Fruit fly (Drosophila melanogaster) Kc167 (cell line): Measurements from ENCODE around the gene RhoGAP18B.

Source experiments
- Myc ChIP-seq: fragments of >200 bp; optimal IDR thresholded peaks from 2 replicates; lab custom pipeline; 2017; ENCODE audit warnings: missing external identifiers
- Sin3A ChIP-seq: fragments of >200 bp; optimal IDR thresholded peaks from 2 replicates; lab custom pipeline; 2018; ENCODE audit warnings: missing external identifiers
- h ChIP-seq: fragments of >200 bp; optimal IDR thresholded peaks from 3 replicates; lab custom pipeline; 2018; ENCODE audit warnings: missing external identifiers
- insv ChIP-seq: fragments of >200 bp; optimal IDR thresholded peaks from 3 replicates; lab custom pipeline; 2018; ENCODE audit warnings: missing external identifiers
- psq ChIP-seq: fragments of >200 bp; optimal IDR thresholded peaks from 2 replicates; lab custom pipeline; 2017; ENCODE audit warnings: missing external identifiers
- ttk ChIP-seq: sonication (Bioruptor generic); optimal IDR thresholded peaks from 2 replicates; lab custom pipeline; 2017; ENCODE audit warnings: missing external identifiers

The RhoGAP18B gene

dm6 chrX:19167032-19167568, at the start of gene RhoGAP18B:
RhoGAP18B (minus strand) TSS chrX:19167082.
- TF ChIP-seq psq (lab: Kevin White, UChicago) (no peak), Sin3A (no peak)

dm6 chrX:19216671-19217070, 49.8 kb upstream of the RhoGAP18B start:
- TF ChIP-seq Myc (no peak), ttk (no peak), psq (lab: Kevin White, UChicago) (no peak), Sin3A (no peak), h (lab: Kevin White, UChicago) (no peak), insv (lab: Kevin White, UChicago) (no peak)

dm6 chrX:19215215-19215614, 48.3 kb upstream of the RhoGAP18B start, which contains the start of gene Muc18B:
Muc18B (plus strand) TSS chrX:19215515.
- TF ChIP-seq psq (lab: Kevin White, UChicago) (no peak), h (lab: Kevin White, UChicago) (no peak), Sin3A (no peak), Myc (no peak), insv (lab: Kevin White, UChicago) (no peak), ttk (no peak)

dm6 chrX:19212954-19213353, 46.1 kb upstream of the RhoGAP18B start, which contains the start of gene Mur18B:
Mur18B (plus strand) TSS chrX:19213254.
- TF ChIP-seq psq (lab: Kevin White, UChicago) (no peak), insv (lab: Kevin White, UChicago) (no peak)

- TF ChIP-seq ttk (no peak), h (lab: Kevin White, UChicago) (no peak)
Observed at dm6 chrX:19211982-19212381, 45.1 kb upstream of the RhoGAP18B start, which contains the start of gene CG14195. CG14195 (minus strand) TSS chrX:19212082.

- TF ChIP-seq ttk (no peak), Myc (no peak), h (lab: Kevin White, UChicago) (no peak), insv (lab: Kevin White, UChicago) (no peak), Sin3A (no peak), psq (lab: Kevin White, UChicago) (no peak)
Observed at dm6 chrX:19208014-19208413, 41.1 kb upstream of the RhoGAP18B start, which contains the start of gene Ulp1. Ulp1 (minus strand) TSS chrX:19208187.

dm6 chrX:19201630-19202029, 34.7 kb upstream of the RhoGAP18B start, which contains the start of gene CG7990:
CG7990 (minus strand) TSS chrX:19201979.
- TF ChIP-seq h (lab: Kevin White, UChicago): no peak

- TF ChIP-seq h (lab: Kevin White, UChicago): no peak
- no peak for TF ChIP-seq ttk
- no peak for TF ChIP-seq insv (lab: Kevin White, UChicago)
- no peak for TF ChIP-seq psq (lab: Kevin White, UChicago)
- no peak for TF ChIP-seq Sin3A
- TF ChIP-seq Myc: no peak
Observed at dm6 chrX:19193336-19193735, 26.5 kb upstream of the RhoGAP18B start, which contains the start of the genes CG7914 and CG14194. CG7914 (minus strand) TSS chrX:19193448. CG14194 (plus strand) TSS chrX:19193555.

dm6 chrX:19191597-19191996, 24.7 kb upstream of the RhoGAP18B start:
- TF ChIP-seq psq (lab: Kevin White, UChicago) (no peak), Sin3A (no peak), Myc (no peak), ttk (no peak), insv (lab: Kevin White, UChicago) (no peak), h (lab: Kevin White, UChicago) (no peak)

dm6 chrX:19191050-19191449, 24.2 kb upstream of the RhoGAP18B start:
- no peak for TF ChIP-seq ttk
- TF ChIP-seq Sin3A: no peak
- no peak for TF ChIP-seq Myc
- TF ChIP-seq psq (lab: Kevin White, UChicago): no peak
- TF ChIP-seq insv (lab: Kevin White, UChicago): no peak

dm6 chrX:19189903-19190302, 23.0 kb upstream of the RhoGAP18B start, which contains the start of gene HP1D3csd:
HP1D3csd (plus strand) TSS chrX:19190214.
- TF ChIP-seq h (lab: Kevin White, UChicago) (no peak), Myc (no peak), Sin3A (no peak), psq (lab: Kevin White, UChicago) (no peak), ttk (no peak), insv (lab: Kevin White, UChicago) (no peak)

dm6 chrX:19187624-19188085, 20.8 kb upstream of the RhoGAP18B start, which contains the start of gene Mec2:
Mec2 (plus strand) TSS chrX:19188035.
- TF ChIP-seq insv (lab: Kevin White, UChicago) (no peak), h (lab: Kevin White, UChicago) (no peak), Sin3A (no peak), ttk (no peak), Myc (no peak), psq (lab: Kevin White, UChicago) (no peak)

dm6 chrX:19183121-19183520, 16.2 kb upstream of the RhoGAP18B start, which contains the start of gene CG33253:
CG33253 (plus strand) TSS chrX:19183421.
- TF ChIP-seq Sin3A (no peak), Myc (no peak), insv (lab: Kevin White, UChicago) (no peak), ttk (no peak), h (lab: Kevin White, UChicago) (no peak), psq (lab: Kevin White, UChicago) (no peak)
